Fruit fly (Drosophila melanogaster) whole organism, embryonic: ENCODE results near the gene frac.

Source experiments
- Bdp1 ChIP-seq: fragments of 200-800 bp; sonication (Bioruptor generic); optimal IDR thresholded peaks from 3 replicates; lab custom pipeline; 2016; ENCODE audit warnings: missing biosample characterization, missing genetic modification characterization
- Blimp-1 ChIP-seq: fragments of 200-800 bp; sonication (Bioruptor generic); optimal IDR thresholded peaks from 3 replicates; lab custom pipeline; 2018; ENCODE audit warnings: missing biosample characterization, missing genetic modification characterization, mild to moderate bottlenecking, moderate library complexity, missing genetic modification reagents
- CG10147 ChIP-seq: fragments of 200-800 bp; sonication (Bioruptor generic); optimal IDR thresholded peaks from 2 replicates; lab custom pipeline; 2019; ENCODE audit warnings: missing biosample characterization, mild to moderate bottlenecking, missing genetic modification characterization, moderate library complexity
- CG11456 ChIP-seq: fragments of 200-800 bp; sonication (Bioruptor generic); IDR thresholded peaks from 3 replicates; pipeline ENCODE4 v1.3.6; 2022; ENCODE audit warnings: missing biosample characterization, missing genetic modification characterization
- CG11696 ChIP-seq: fragments of 200-800 bp; sonication (Bioruptor generic); IDR thresholded peaks from 2 replicates; pipeline ENCODE4 v1.3.6; 2022; ENCODE audit warnings: missing biosample characterization, missing genetic modification characterization
- CG12219 ChIP-seq: fragments of 200-800 bp; sonication (Bioruptor generic); optimal IDR thresholded peaks from 3 replicates; lab custom pipeline; 2018; ENCODE audit warnings: missing biosample characterization, mild to moderate bottlenecking, missing genetic modification characterization
- CG12391 ChIP-seq: fragments of 200-800 bp; sonication (Bioruptor generic); optimal IDR thresholded peaks from 3 replicates; lab custom pipeline; 2018; ENCODE audit warnings: missing biosample characterization, mild to moderate bottlenecking, missing genetic modification characterization, moderate library complexity
- CG12769 ChIP-seq: fragments of 200-800 bp; sonication (Bioruptor generic); optimal IDR thresholded peaks from 2 replicates; lab custom pipeline; 2019; ENCODE audit warnings: missing biosample characterization, mild to moderate bottlenecking, missing genetic modification characterization, moderate library complexity
- CG13287 ChIP-seq: fragments of 200-800 bp; sonication (Bioruptor generic); IDR thresholded peaks from 2 replicates; pipeline ENCODE4 v1.3.6; 2022; ENCODE audit warnings: missing biosample characterization, missing genetic modification characterization; ENCODE audit not compliant: partially characterized antibody
- CG14860 ChIP-seq: fragments of 200-800 bp; sonication (Bioruptor generic); IDR thresholded peaks from 3 replicates; pipeline ENCODE4 v1.3.6; 2022; ENCODE audit warnings: missing biosample characterization, missing genetic modification characterization; ENCODE audit not compliant: partially characterized antibody
- CG15514 ChIP-seq: fragments of 200-800 bp; sonication (Bioruptor generic); optimal IDR thresholded peaks from 3 replicates; lab custom pipeline; 2017; ENCODE audit warnings: missing biosample characterization, missing genetic modification characterization, mild to moderate bottlenecking, moderate library complexity, missing genetic modification reagents
- CG1647 ChIP-seq: fragments of 200-800 bp; sonication (Bioruptor generic); optimal IDR thresholded peaks from 3 replicates; lab custom pipeline; 2016; ENCODE audit warnings: missing biosample characterization, missing genetic modification characterization
- CG16863 ChIP-seq: fragments of 200-800 bp; sonication (Bioruptor generic); optimal IDR thresholded peaks from 3 replicates; lab custom pipeline; 2016; ENCODE audit warnings: missing biosample characterization, missing genetic modification characterization
- CG2889 ChIP-seq: fragments of 200-800 bp; sonication (Bioruptor generic); IDR thresholded peaks from 3 replicates; pipeline ENCODE4 v1.3.6; 2022; ENCODE audit warnings: missing biosample characterization, missing genetic modification characterization
- CG4328 ChIP-seq: fragments of 200-800 bp; sonication (Bioruptor generic); optimal IDR thresholded peaks from 3 replicates; lab custom pipeline; 2017; ENCODE audit warnings: missing biosample characterization, missing genetic modification reagents, missing genetic modification characterization
- CG6175 ChIP-seq: fragments of 200-800 bp; sonication (Bioruptor generic); IDR thresholded peaks from 3 replicates; pipeline ENCODE4 v1.3.6; 2022; ENCODE audit warnings: missing biosample characterization, missing genetic modification characterization
- CG7372 ChIP-seq: fragments of 200-800 bp; sonication (Bioruptor generic); IDR thresholded peaks from 2 replicates; pipeline ENCODE4 v1.3.6; 2022; ENCODE audit warnings: missing biosample characterization, missing genetic modification characterization
- CG8281 ChIP-seq: fragments of 200-800 bp; sonication (Bioruptor generic); optimal IDR thresholded peaks from 2 replicates; lab custom pipeline; 2018; ENCODE audit warnings: missing biosample characterization, mild to moderate bottlenecking, missing genetic modification characterization, moderate library complexity
- Dad ChIP-seq: fragments of 200-800 bp; sonication (Bioruptor generic); optimal IDR thresholded peaks from 3 replicates; lab custom pipeline; 2016; ENCODE audit warnings: missing biosample characterization, missing genetic modification characterization
- Deaf1 ChIP-seq: fragments of 200-800 bp; optimal IDR thresholded peaks from 3 replicates; lab custom pipeline; 2019; ENCODE audit warnings: missing biosample characterization, mild to moderate bottlenecking, missing genetic modification characterization, moderate library complexity
- Dek ChIP-seq: fragments of 200-800 bp; sonication (Bioruptor generic); optimal IDR thresholded peaks from 3 replicates; lab custom pipeline; 2019; ENCODE audit warnings: missing biosample characterization, mild to moderate bottlenecking, missing genetic modification characterization, moderate library complexity
- Dref ChIP-seq: fragments of 200-800 bp; sonication (Bioruptor generic); IDR thresholded peaks from 2 replicates; pipeline ENCODE4 v1.3.6; 2022; ENCODE audit warnings: missing biosample characterization, missing genetic modification characterization
- Ets65A ChIP-seq: fragments of 200-800 bp; sonication (Bioruptor generic); peaks from one replicate; lab custom pipeline; 2016; ENCODE audit warnings: missing biosample characterization, missing genetic modification characterization
- HmgZ ChIP-seq: fragments of 200-800 bp; sonication (Bioruptor generic); optimal IDR thresholded peaks from 2 replicates; lab custom pipeline; 2018; ENCODE audit warnings: missing biosample characterization, mild to moderate bottlenecking, missing genetic modification characterization
- Hr78 ChIP-seq, 2 experiments: fragments of 200-800 bp in 1 of 2; fragments of >200 bp in 1 of 2; sonication (Bioruptor generic) in 1 of 2; optimal IDR thresholded peaks; 2 replicates each; lab custom pipeline; 2017 to 2019; ENCODE audit warnings: missing biosample characterization in 2 of 2, missing genetic modification characterization in 2 of 2, mild to moderate bottlenecking in 1 of 2, moderate library complexity in 1 of 2
- Med ChIP-seq: fragments of 200-800 bp; sonication (Bioruptor generic); peaks from one replicate; lab custom pipeline; 2016; ENCODE audit warnings: missing biosample characterization, missing genetic modification characterization, mild to moderate bottlenecking, inconsistent platforms, moderate library complexity
- Opbp ChIP-seq: fragments of 200-800 bp; sonication (Bioruptor generic); IDR thresholded peaks from 3 replicates; pipeline ENCODE4 v1.3.6; 2022; ENCODE audit warnings: missing biosample characterization, missing genetic modification characterization; ENCODE audit not compliant: partially characterized antibody
- Rfx ChIP-seq: fragments of 200-800 bp; sonication (Bioruptor generic); IDR thresholded peaks from 2 replicates; pipeline ENCODE4 v1.3.6; 2022; ENCODE audit warnings: missing biosample characterization, missing genetic modification characterization
- Six4 ChIP-seq: fragments of 200-800 bp; sonication (Bioruptor generic); optimal IDR thresholded peaks from 2 replicates; lab custom pipeline; 2016; ENCODE audit warnings: missing biosample characterization, missing genetic modification characterization
- Usf ChIP-seq: fragments of 200-800 bp; sonication (Bioruptor generic); optimal IDR thresholded peaks from 2 replicates; lab custom pipeline; 2017; ENCODE audit warnings: missing genotype, missing biosample characterization, missing genetic modification characterization
- ato ChIP-seq: fragments of 200-800 bp; sonication (Bioruptor generic); IDR thresholded peaks from 2 replicates; pipeline ENCODE4 v1.3.6; 2022; ENCODE audit warnings: missing biosample characterization, missing genetic modification characterization; ENCODE audit not compliant: partially characterized antibody
- bcd ChIP-seq: fragments of 200-800 bp; sonication (Bioruptor generic); optimal IDR thresholded peaks from 2 replicates; lab custom pipeline; 2017; ENCODE audit warnings: missing biosample characterization, mild to moderate bottlenecking, missing genetic modification characterization
- bigmax ChIP-seq: fragments of 200-800 bp; sonication (Bioruptor generic); optimal IDR thresholded peaks from 2 replicates; lab custom pipeline; 2018; ENCODE audit warnings: missing biosample characterization, mild to moderate bottlenecking, missing genetic modification characterization
- cas ChIP-seq: fragments of 200-800 bp; sonication (Bioruptor generic); IDR thresholded peaks from 2 replicates; pipeline ENCODE4 v1.3.6; 2022; ENCODE audit warnings: missing biosample characterization, missing genetic modification characterization
- cg ChIP-seq: fragments of 200-800 bp; sonication (Bioruptor generic); optimal IDR thresholded peaks from 3 replicates; lab custom pipeline; 2019; ENCODE audit warnings: missing biosample characterization, mild to moderate bottlenecking, missing genetic modification characterization, moderate library complexity
- fd3F ChIP-seq: fragments of 200-800 bp; sonication (Bioruptor generic); optimal IDR thresholded peaks from 2 replicates; lab custom pipeline; 2018; ENCODE audit warnings: missing biosample characterization, mild to moderate bottlenecking, missing genetic modification characterization, moderate library complexity
- fu2 ChIP-seq: fragments of 200-800 bp; sonication (Bioruptor generic); optimal IDR thresholded peaks from 2 replicates; lab custom pipeline; 2016; ENCODE audit warnings: missing biosample characterization, missing genetic modification characterization
- gcm2 ChIP-seq: fragments of 200-800 bp; sonication (Bioruptor generic); optimal IDR thresholded peaks from 2 replicates; lab custom pipeline; 2016; ENCODE audit warnings: missing biosample characterization, missing genetic modification characterization
- gfzf ChIP-seq: fragments of 200-800 bp; sonication (Bioruptor generic); optimal IDR thresholded peaks from 2 replicates; lab custom pipeline; 2016; ENCODE audit warnings: missing biosample characterization, mild to moderate bottlenecking, missing genetic modification characterization, moderate library complexity
- ken ChIP-seq: fragments of 200-800 bp; sonication (Bioruptor generic); IDR thresholded peaks from 3 replicates; pipeline ENCODE4 v1.3.6; 2022; ENCODE audit warnings: missing biosample characterization, missing genetic modification characterization
- lov ChIP-seq, 2 experiments: fragments of 200-800 bp in 1 of 2; fragments of >200 bp in 1 of 2; sonication (Bioruptor generic) in 1 of 2; IDR thresholded peaks in 1 of 2; optimal IDR thresholded peaks in 1 of 2; 2 replicates in 1 of 2; 3 replicates in 1 of 2; pipeline versions ENCODE4 v1.3.6 to Lab custom; 2017 to 2022; ENCODE audit warnings: missing biosample characterization in 1 of 2, missing genetic modification characterization in 1 of 2
- nom ChIP-seq: fragments of 200-800 bp; sonication (Bioruptor generic); optimal IDR thresholded peaks from 2 replicates; lab custom pipeline; 2017; ENCODE audit warnings: missing biosample characterization, missing genetic modification characterization, mild to moderate bottlenecking, moderate library complexity, missing genetic modification reagents
- prd ChIP-seq, 3 experiments: fragments of >200 bp in 2 of 3; fragments of 200-800 bp in 1 of 3; sonication (Bioruptor generic) in 1 of 3; optimal IDR thresholded peaks in 2 of 3; IDR thresholded peaks in 1 of 3; 2 replicates in 2 of 3; 3 replicates in 1 of 3; pipeline versions ENCODE4 v1.3.6 to Lab custom; 2017 to 2022; ENCODE audit warnings: missing biosample characterization in 1 of 3, missing genetic modification characterization in 1 of 3
- run ChIP-seq: fragments of 200-800 bp; sonication (Bioruptor generic); optimal IDR thresholded peaks from 3 replicates; lab custom pipeline; 2018; ENCODE audit warnings: missing biosample characterization, mild to moderate bottlenecking, missing genetic modification characterization
- sens ChIP-seq: fragments of 200-800 bp; sonication (Bioruptor generic); peaks from one replicate; lab custom pipeline; 2016; ENCODE audit warnings: missing biosample characterization, missing genetic modification characterization
- stwl ChIP-seq: fragments of 200-800 bp; sonication (Bioruptor generic); optimal IDR thresholded peaks from 3 replicates; lab custom pipeline; 2018; ENCODE audit warnings: missing biosample characterization, mild to moderate bottlenecking, missing genetic modification characterization, moderate library complexity
- trem ChIP-seq: fragments of 200-800 bp; optimal IDR thresholded peaks from 3 replicates; lab custom pipeline; 2019; ENCODE audit warnings: missing biosample characterization, mild to moderate bottlenecking, missing genetic modification characterization, moderate library complexity

The frac gene

DNA sequence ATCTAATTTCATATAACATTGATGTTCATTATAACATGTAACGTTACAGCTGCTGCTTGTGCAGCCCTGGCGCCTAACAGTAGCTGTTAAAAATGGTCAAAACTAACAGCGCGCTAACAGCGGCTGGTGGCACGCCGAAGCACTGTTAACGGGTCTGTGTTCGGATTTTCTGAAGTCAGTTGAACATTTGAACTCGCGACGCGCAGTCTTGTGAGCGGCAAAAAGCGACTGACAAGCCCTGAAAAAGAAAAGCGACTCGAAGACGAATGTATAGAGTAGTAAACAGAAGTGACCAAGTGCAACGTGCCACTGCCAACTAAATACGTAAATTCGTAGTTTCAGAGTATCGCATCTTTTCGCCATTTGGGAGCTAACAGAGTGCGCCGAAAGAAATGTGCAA is 42.5 kb downstream of the frac start (continued):
- TF ChIP-seq CG16863 (GFP tag; lab: Kevin White, UChicago) (no peak), Bdp1 (no peak), Dek (tag; lab: Kevin White, UChicago) (no peak), CG13287 (GFP tag; lab: Robert Waterston, UW) (peak; percentile 35; the same call in 1 of the 2 replicates), CG11456 (0 out of 3 replicates have a peak, but pooled peaks have one; percentile 29), CG4328 (GFP tag; lab: Kevin White, UChicago) (no peak), HmgZ (tag; lab: Kevin White, UChicago) (no peak), ato (GFP tag; lab: Robert Waterston, UW) (0 out of 2 replicates have a peak, but pooled peaks have one; percentile 6), bigmax (GFP tag; lab: Kevin White, UChicago) (no peak), stwl (tag; lab: Kevin White, UChicago) (peak; percentile 29), Med (GFP tag; lab: Kevin White, UChicago) (peak; percentile 58), Rfx (GFP tag; lab: Robert Waterston, UW) (0 out of 2 replicates have a peak, but pooled peaks have one; percentile 23), fd3F (GFP tag; lab: Kevin White, UChicago) (no peak), trem (no peak), Six4 (GFP tag; lab: Kevin White, UChicago) (no peak), Deaf1 (tag; lab: Kevin White, UChicago) (peak; percentile 67), CG7372 (GFP tag; lab: Robert Waterston, UW) (no peak), CG6175 (GFP tag; lab: Robert Waterston, UW) (peak; percentile 62; the same call in 2 of the 3 replicates), CG10147 (no peak), Opbp (0 out of 3 replicates have a peak, but pooled peaks have one; percentile 14), CG12391 (tag; lab: Kevin White, UChicago) (no peak), CG2889 (GFP tag; lab: Robert Waterston, UW) (no peak), Hr78 (GFP tag; optimal IDR thresholded peaks at IDR 0.05; lab: Kevin White, UChicago) (no peak), CG15514 (GFP tag; lab: Kevin White, UChicago) (no peak)

dm6 chr3L:7606336-7607001 is 44.1 kb downstream of the frac start:
- TF ChIP-seq nom (GFP tag; lab: Kevin White, UChicago), result peak; percentile 58
- TF ChIP-seq bcd (GFP tag; lab: Kevin White, UChicago), result no peak
- TF ChIP-seq ken (GFP tag; lab: Robert Waterston, UW), result no peak
- TF ChIP-seq sens (GFP tag; lab: Kevin White, UChicago), result peak; percentile 55
- TF ChIP-seq fu2 (GFP tag; lab: Kevin White, UChicago), result no peak
- TF ChIP-seq CG8281 (tag; lab: Kevin White, UChicago), result no peak
- TF ChIP-seq gfzf (GFP tag; lab: Kevin White, UChicago), result no peak
- TF ChIP-seq CG14860 (GFP tag; lab: Robert Waterston, UW), result no peak

DNA sequence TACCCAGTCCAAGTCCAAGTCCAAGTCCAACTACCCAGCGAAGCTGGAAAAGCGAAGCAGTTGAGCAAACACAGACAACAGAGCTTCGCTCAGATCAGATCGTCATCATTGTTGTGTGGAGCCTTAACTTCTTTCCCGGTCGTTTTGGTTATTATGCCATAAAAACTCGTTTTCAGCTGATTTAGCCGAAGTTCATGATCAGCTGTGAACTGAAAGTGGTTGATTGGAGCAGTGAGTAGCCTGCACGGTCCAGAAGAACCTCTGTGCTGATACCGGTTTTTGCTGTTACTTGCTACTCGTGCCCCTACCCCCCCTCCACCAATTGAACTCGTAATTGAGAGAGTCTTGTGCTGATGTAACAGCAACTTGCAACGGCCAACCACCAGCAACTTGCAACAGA is 48.1 kb downstream of the frac start:
- TF ChIP-seq CG1647 (GFP tag; lab: Kevin White, UChicago), result no peak
- no peak for TF ChIP-seq cas (GFP tag; lab: Robert Waterston, UW)
- no peak for TF ChIP-seq cg (GFP tag; lab: Kevin White, UChicago)
- no peak for TF ChIP-seq prd (optimal IDR thresholded peaks at IDR 0.05; lab: Kevin White, UChicago)
- no peak for TF ChIP-seq prd (GFP tag; IDR thresholded peaks at IDR 0.05; lab: Robert Waterston, UW)
- no peak for TF ChIP-seq run
- peak; percentile 26 for TF ChIP-seq CG12769 (tag; lab: Kevin White, UChicago)
- no peak for TF ChIP-seq Dref (GFP tag; lab: Robert Waterston, UW)
- no peak for TF ChIP-seq gcm2 (GFP tag; lab: Kevin White, UChicago)
- peak; percentile 39 for TF ChIP-seq Blimp-1 (GFP tag; lab: Kevin White, UChicago)
- no peak for TF ChIP-seq CG11696 (GFP tag; lab: Robert Waterston, UW)
- no peak for TF ChIP-seq Dad
- TF ChIP-seq CG12219, result no peak
- TF ChIP-seq lov (optimal IDR thresholded peaks at IDR 0.05; lab: Kevin White, UChicago), result no peak
- TF ChIP-seq lov (GFP tag; IDR thresholded peaks at IDR 0.05; lab: Robert Waterston, UW), result no peak
- no peak for TF ChIP-seq Usf (GFP tag; lab: Kevin White, UChicago)
- TF ChIP-seq Ets65A (GFP tag; lab: Kevin White, UChicago), result peak; percentile 80
